Fruit fly (Drosophila melanogaster): ENCODE results near the gene CG14109.
A peak's percentile ranks its signal among the peaks of the same experiment; 100 is the strongest.

The CG14109 gene

dm6 chr3L:13476566-13477452, 36.1 kb downstream of the CG14109 start:
- peak; percentile 79 for TF ChIP-seq Aef1 (GFP tag; IDR thresholded peaks at IDR 0.05)
- peak; percentile 99 to 100 for TF ChIP-seq Trl (optimal IDR thresholded peaks at IDR 0.05)
- peak; percentile 37 for TF ChIP-seq Trl (GFP tag; optimal IDR thresholded peaks at IDR 0.05)
- TF ChIP-seq CG12744 (GFP tag; optimal IDR thresholded peaks at IDR 0.05): peak; percentile 48
- no peak for TF ChIP-seq CG8478 (optimal IDR thresholded peaks at IDR 0.05)
- TF ChIP-seq CG1529 (GFP tag; optimal IDR thresholded peaks at IDR 0.05): peak; percentile 82
- no peak for TF ChIP-seq hb (GFP tag; IDR thresholded peaks at IDR 0.05; ENCODE audit: partially characterized antibody)
- TF ChIP-seq Sox100B (GFP tag; optimal IDR thresholded peaks at IDR 0.05): peak; percentile 96
- TF ChIP-seq lilli (GFP tag; optimal IDR thresholded peaks at IDR 0.05): peak; percentile 88
- TF ChIP-seq fd64A (GFP tag; optimal IDR thresholded peaks at IDR 0.05): peak; percentile 77
- peak; percentile 87 for TF ChIP-seq ewg (GFP tag; optimal IDR thresholded peaks at IDR 0.05)
- peak; percentile 99 for TF ChIP-seq sd (tag; optimal IDR thresholded peaks at IDR 0.05)
- TF ChIP-seq B-H1 (GFP tag; IDR thresholded peaks at IDR 0.05): peak; percentile 78
- no peak for TF ChIP-seq CG1832 (GFP tag; optimal IDR thresholded peaks at IDR 0.05)
- peak; percentile 79 for TF ChIP-seq CG4854 (GFP tag; optimal IDR thresholded peaks at IDR 0.05)
- peak; percentile 23; the same call in 1 of the 2 replicates for TF ChIP-seq Adf1 (GFP tag; IDR thresholded peaks at IDR 0.05)
- peak; percentile 84 for TF ChIP-seq oc (tag; optimal IDR thresholded peaks at IDR 0.05)
- TF ChIP-seq ase (GFP tag; IDR thresholded peaks at IDR 0.05): peak; percentile 71
- no peak for TF ChIP-seq shn (GFP tag; optimal IDR thresholded peaks at IDR 0.05)
- peak; percentile 95 for TF ChIP-seq CG11504 (tag; optimal IDR thresholded peaks at IDR 0.05)
- TF ChIP-seq CG18262 (tag; optimal IDR thresholded peaks at IDR 0.05): peak; percentile 94
- TF ChIP-seq dmrt11E (tag; optimal IDR thresholded peaks at IDR 0.05): peak; percentile 66
- peak; percentile 59 for TF ChIP-seq CG4707 (GFP tag; optimal IDR thresholded peaks at IDR 0.05)
- TF ChIP-seq CG13775 (GFP tag; optimal IDR thresholded peaks at IDR 0.05): peak; percentile 91
- TF ChIP-seq HmgD (GFP tag; optimal IDR thresholded peaks at IDR 0.05): peak; percentile 41
- TF ChIP-seq caup (GFP tag; optimal IDR thresholded peaks at IDR 0.05; ENCODE audit: severe bottlenecking): peak; percentile 89
- TF ChIP-seq sc (optimal IDR thresholded peaks at IDR 0.05): no peak
- peak; percentile 87 for TF ChIP-seq sc (GFP tag; optimal IDR thresholded peaks at IDR 0.05)
- TF ChIP-seq rib (GFP tag; IDR thresholded peaks at IDR 0.05): no peak; the same call in 1 of the 2 replicates
- TF ChIP-seq CG17829 (tag; optimal IDR thresholded peaks at IDR 0.05): peak; percentile 92
- TF ChIP-seq Myb (GFP tag; optimal IDR thresholded peaks at IDR 0.05): peak; percentile 30
- TF ChIP-seq dysf (GFP tag; IDR thresholded peaks at IDR 0.05): peak; percentile 94
- TF ChIP-seq CG14667 (GFP tag; IDR thresholded peaks at IDR 0.05): peak; percentile 66
- TF ChIP-seq lola (GFP tag; optimal IDR thresholded peaks at IDR 0.05): peak in 1 of 3 experiments; percentile 84
- TF ChIP-seq lbe (GFP tag; optimal IDR thresholded peaks at IDR 0.05): peak; percentile 49
- no peak for TF ChIP-seq mirr (GFP tag; optimal IDR thresholded peaks at IDR 0.05)
- peak; percentile 69 for TF ChIP-seq CG16863 (GFP tag; optimal IDR thresholded peaks at IDR 0.05)
- TF ChIP-seq Nf-YB (GFP tag; optimal IDR thresholded peaks at IDR 0.05): peak; percentile 71
- TF ChIP-seq CG42726 (GFP tag; IDR thresholded peaks at IDR 0.05; ENCODE audit: partially characterized antibody): no peak
- peak; percentile 79 for TF ChIP-seq CG6683 (GFP tag; optimal IDR thresholded peaks at IDR 0.05)
- peak; percentile 90 for TF ChIP-seq Ssrp (tag; optimal IDR thresholded peaks at IDR 0.05)
- TF ChIP-seq Awh (GFP tag; IDR thresholded peaks at IDR 0.05): peak; percentile 71
- peak; percentile 56; the same call in 1 of the 2 replicates for TF ChIP-seq Gsc (GFP tag; IDR thresholded peaks at IDR 0.05)
- TF ChIP-seq CG11456 (GFP tag; IDR thresholded peaks at IDR 0.05): peak; percentile 70; the same call in 2 of the 3 replicates
- peak; percentile 35 for TF ChIP-seq dm (GFP tag; optimal IDR thresholded peaks at IDR 0.05)
- TF ChIP-seq wor (GFP tag; IDR thresholded peaks at IDR 0.05): peak; percentile 87
- TF ChIP-seq bsh (GFP tag; optimal IDR thresholded peaks at IDR 0.05): peak; percentile 90 to 91
- peak; percentile 92 for TF ChIP-seq CG15269 (tag; optimal IDR thresholded peaks at IDR 0.05)
- TF ChIP-seq CG32772 (GFP tag; IDR thresholded peaks at IDR 0.05): peak; percentile 86
